Worm (Caenorhabditis elegans): Measurements from ENCODE around the gene Y46G5A.28.

Gene Y46G5A.28

DNA sequence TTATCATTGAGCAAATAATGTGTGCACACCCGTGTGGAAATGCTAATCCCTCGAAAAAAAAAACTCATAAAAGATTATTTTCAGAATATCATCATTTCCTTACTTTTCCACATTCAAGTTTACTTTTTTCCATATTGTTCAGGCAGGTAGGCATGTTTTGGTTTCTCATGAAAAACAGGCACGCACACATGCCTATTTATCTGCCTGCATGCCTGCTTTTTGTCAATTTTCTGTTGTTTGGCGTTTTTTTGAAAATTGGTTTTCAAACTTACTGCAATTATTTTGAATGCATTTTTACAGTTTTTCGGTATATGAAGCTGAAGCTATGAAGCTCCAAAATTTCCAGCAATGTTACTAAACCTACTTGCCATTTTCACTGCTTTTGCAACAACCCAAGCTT, 47.7 kb downstream of the Y46G5A.28 start, which contains the start of gene clec-64:
Gene clec-64 (plus strand): TSS at position 301 of the 400 bp plus-strand sequence.
- TF ChIP-seq elt-1 (tag; optimal IDR thresholded peaks at IDR 0.05; ENCODE audit: borderline replicate concordance, insufficient read depth) (no peak), lsy-2 (tag; optimal IDR thresholded peaks at IDR 0.05) (no peak), flh-1 (GFP tag; optimal IDR thresholded peaks at IDR 0.05) (no peak), bed-3 (GFP tag; optimal IDR thresholded peaks at IDR 0.05) (no peak), unc-39 (tag; optimal IDR thresholded peaks at IDR 0.05) (no peak), drap-1 (GFP tag; optimal IDR thresholded peaks at IDR 0.05) (no peak), cnd-1 (tag; optimal IDR thresholded peaks at IDR 0.05) (no peak), nhr-76 (tag; optimal IDR thresholded peaks at IDR 0.05) (no peak), ham-2 (GFP tag; optimal IDR thresholded peaks at IDR 0.05) (no peak), mep-1 (tag; optimal IDR thresholded peaks at IDR 0.05) (no peak)

DNA sequence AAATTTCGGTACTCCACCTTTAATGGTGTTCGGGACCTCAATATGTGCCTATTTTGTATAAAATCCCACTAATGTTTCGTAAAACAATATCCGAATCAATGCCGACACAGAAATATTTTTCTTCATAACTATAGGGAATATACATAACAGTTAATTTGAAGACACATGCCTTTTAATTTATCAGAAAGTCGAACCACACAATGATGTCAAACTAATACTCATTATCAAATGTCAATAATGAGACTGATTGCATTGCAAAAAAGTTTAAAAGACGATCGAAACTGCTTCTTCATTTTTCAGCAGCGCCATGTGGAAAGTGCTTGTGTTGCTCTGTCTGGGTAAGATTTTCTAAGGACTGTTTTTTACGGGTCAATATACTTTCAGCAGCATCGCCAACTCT, 50.8 kb downstream of the Y46G5A.28 start, which contains the start of gene clec-65:
Gene clec-65 (plus strand): TSS at position 301 of the 400 bp plus-strand sequence.
- TF ChIP-seq nhr-76 (tag; optimal IDR thresholded peaks at IDR 0.05) (no peak), ceh-83 (GFP tag; optimal IDR thresholded peaks at IDR 0.05) (no peak)
